Worm (Caenorhabditis elegans) whole organism, mixed stage, embryonic: ENCODE measurements around the gene ZK105.12.

Experiments used
- ceh-83 ChIP-seq: fragments of 200-800 bp; sonication (Bioruptor generic); optimal IDR thresholded peaks from 2 replicates; lab custom pipeline; 2018; ENCODE audit warnings: mild to moderate bottlenecking, missing genetic modification characterization, missing compliant biosample characterization
- ces-1 ChIP-seq: fragments of 150-350 bp; optimal IDR thresholded peaks from 2 replicates; lab custom pipeline; 2014; ENCODE audit warnings: missing biosample characterization, missing genetic modification reagents, missing genetic modification characterization
- drap-1 ChIP-seq: fragments of 200-800 bp; sonication (Bioruptor generic); optimal IDR thresholded peaks from 3 replicates; lab custom pipeline; 2018; ENCODE audit warnings: mild to moderate bottlenecking, missing genetic modification characterization, missing compliant biosample characterization
- flh-1 ChIP-seq: fragments of 200-800 bp; sonication (Bioruptor generic); optimal IDR thresholded peaks from 2 replicates; lab custom pipeline; 2018; ENCODE audit warnings: mild to moderate bottlenecking, missing genetic modification characterization, moderate library complexity, missing compliant biosample characterization
- lin-13 ChIP-seq: fragments of 150-350 bp; optimal IDR thresholded peaks from 2 replicates; lab custom pipeline; 2014; ENCODE audit warnings: missing biosample characterization, missing genetic modification characterization
- lsy-2 ChIP-seq: fragments of 150-350 bp; optimal IDR thresholded peaks from 2 replicates; lab custom pipeline; 2014; ENCODE audit warnings: missing biosample characterization, missing genetic modification characterization
- nhr-12 ChIP-seq: fragments of 150-350 bp; optimal IDR thresholded peaks from 2 replicates; lab custom pipeline; 2014; ENCODE audit warnings: missing biosample characterization, missing genetic modification characterization
- nhr-237 ChIP-seq: fragments of 150-350 bp; optimal IDR thresholded peaks from 2 replicates; lab custom pipeline; 2014; ENCODE audit warnings: missing biosample characterization, missing genetic modification characterization
- sem-2 ChIP-seq: fragments of 200-800 bp; sonication (Bioruptor generic); optimal IDR thresholded peaks from 2 replicates; lab custom pipeline; 2018; ENCODE audit warnings: mild to moderate bottlenecking, missing genetic modification characterization, missing compliant biosample characterization
- snpc-4 ChIP-seq: fragments of 150-350 bp; optimal IDR thresholded peaks from 2 replicates; lab custom pipeline; 2014; ENCODE audit warnings: missing biosample characterization, missing genetic modification characterization
- unc-39 ChIP-seq: fragments of 150-350 bp; optimal IDR thresholded peaks from 2 replicates; lab custom pipeline; 2014; ENCODE audit warnings: missing biosample characterization, missing genetic modification characterization
- unc-62 ChIP-seq: fragments of 150-350 bp; optimal IDR thresholded peaks from 2 replicates; lab custom pipeline; 2014; ENCODE audit warnings: missing biosample characterization, missing genetic modification reagents, missing genetic modification characterization

DNA sequence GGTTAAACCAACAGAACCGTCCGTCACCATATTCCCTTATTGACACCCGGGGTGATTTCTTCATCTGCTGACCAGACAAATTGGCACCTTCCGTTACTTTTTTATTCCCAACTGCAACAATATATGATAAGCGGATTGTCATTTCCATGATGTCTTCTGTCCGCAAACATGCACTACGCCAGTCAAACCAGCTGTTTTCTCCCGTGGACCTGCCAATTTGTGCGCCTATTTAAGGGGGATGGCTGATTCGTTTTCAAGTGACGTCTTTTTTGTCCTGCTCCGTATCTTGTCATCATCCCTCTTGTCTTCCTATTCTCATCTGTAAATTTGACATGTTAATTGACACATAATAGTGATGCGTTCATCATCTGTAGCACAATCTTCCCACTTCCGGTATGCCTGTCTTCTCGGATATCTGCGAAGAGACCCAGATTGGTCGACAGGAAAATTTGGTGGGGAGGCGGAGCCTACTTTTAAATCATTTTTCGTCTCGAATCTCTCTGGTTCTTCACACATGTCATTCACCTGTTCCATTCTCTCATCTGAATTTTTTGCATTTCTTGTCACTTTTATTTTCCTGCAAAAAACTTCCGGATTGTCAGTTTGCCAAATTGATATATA is 32.2 kb upstream of the ZK105.12 start:
- TF ChIP-seq ceh-83 (GFP tag; lab: Kevin White, UChicago) = no peak
- no peak for TF ChIP-seq drap-1 (GFP tag; lab: Kevin White, UChicago)
- no peak for TF ChIP-seq lin-13 (tag; lab: Kevin White, UChicago)
- TF ChIP-seq unc-62 (GFP tag; lab: Kevin White, UChicago) = no peak
- no peak for TF ChIP-seq nhr-12 (tag; lab: Kevin White, UChicago)
- no peak for TF ChIP-seq snpc-4 (tag; lab: Kevin White, UChicago)
- TF ChIP-seq unc-39 (tag; lab: Kevin White, UChicago) = no peak
- no peak for TF ChIP-seq sem-2 (GFP tag; lab: Kevin White, UChicago)
- no peak for TF ChIP-seq ces-1 (GFP tag; lab: Kevin White, UChicago)
- no peak for TF ChIP-seq lsy-2 (tag; lab: Kevin White, UChicago)
- no peak for TF ChIP-seq nhr-237 (tag; lab: Kevin White, UChicago)
- no peak for TF ChIP-seq flh-1
